Fruit fly (Drosophila melanogaster): ENCODE results near the gene Rop.
A peak's percentile ranks its signal among the peaks of the same experiment; 100 is the strongest.

Gene Rop

DNA sequence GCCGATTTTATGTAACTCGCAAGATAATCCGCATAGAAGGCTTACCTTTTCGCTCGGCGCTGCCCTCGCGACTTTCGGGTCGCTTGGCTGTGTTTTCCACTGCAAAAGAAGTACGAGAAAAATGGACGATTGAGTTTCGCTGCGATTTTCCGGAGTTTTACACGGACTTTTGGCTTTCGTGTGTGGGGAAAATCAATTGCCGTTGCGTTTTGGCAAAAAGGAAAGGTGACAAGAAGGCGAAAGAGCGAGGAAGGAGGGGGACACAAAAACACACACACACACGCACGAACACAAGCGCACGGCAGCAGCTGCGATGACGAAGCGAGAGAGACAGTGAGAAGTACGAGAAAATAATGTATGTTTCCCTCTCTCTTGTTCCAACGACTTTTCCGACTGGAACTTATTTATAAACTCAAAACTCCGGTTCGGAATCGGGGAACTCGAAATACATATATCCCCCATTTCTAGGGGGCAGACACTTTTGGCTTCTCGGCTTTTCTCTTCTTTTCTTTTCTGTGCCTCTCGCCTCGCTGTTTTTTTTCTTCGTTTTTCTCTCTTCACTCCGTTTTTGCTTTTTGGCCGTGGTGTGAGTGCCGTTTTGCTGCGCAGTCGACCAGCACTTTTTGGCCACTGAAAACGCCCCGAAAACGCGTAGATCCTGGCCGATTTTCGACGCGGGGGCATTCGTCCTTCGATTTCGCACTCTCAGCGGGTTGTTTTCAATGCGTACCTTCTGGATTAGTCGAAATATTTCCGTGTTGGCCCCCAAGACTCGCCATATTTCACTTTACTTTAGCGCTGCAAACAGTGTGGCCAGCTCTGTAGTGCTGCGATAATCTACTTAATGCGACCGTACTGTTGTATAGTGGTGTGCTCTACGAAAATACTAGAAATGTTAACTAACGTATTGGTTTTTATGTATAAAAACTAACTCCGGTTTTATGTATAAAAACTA is 4.8 kb downstream of the Rop start, which contains the start of gene ens (continued):
- TF ChIP-seq pzg (GFP tag; optimal IDR thresholded peaks at IDR 0.05) (peak; percentile 79), bsh (GFP tag; optimal IDR thresholded peaks at IDR 0.05) (no peak), pb (GFP tag; optimal IDR thresholded peaks at IDR 0.05) (no peak), unc-4 (GFP tag; IDR thresholded peaks at IDR 0.05; ENCODE audit: partially characterized antibody) (0 out of 2 replicates have a peak, but pooled peaks have one; percentile 13), onecut (GFP tag; IDR thresholded peaks at IDR 0.05) (peak; percentile 54), salm (tag; optimal IDR thresholded peaks at IDR 0.05) (peak; percentile 24), ftz-f1 (GFP tag; optimal IDR thresholded peaks at IDR 0.05) (no peak), pros (GFP tag; optimal IDR thresholded peaks at IDR 0.05) (no peak), CG3065 (GFP tag; optimal IDR thresholded peaks at IDR 0.05) (no peak), Sry-δ (GFP tag; optimal IDR thresholded peaks at IDR 0.05) (peak; percentile 47), org-1 (GFP tag; optimal IDR thresholded peaks at IDR 0.05) (no peak), CG13775 (GFP tag; optimal IDR thresholded peaks at IDR 0.05) (no peak), CG12219 (GFP tag; optimal IDR thresholded peaks at IDR 0.05) (no peak), CG2116 (GFP tag; optimal IDR thresholded peaks at IDR 0.05) (no peak), Nf-YA (GFP tag; IDR thresholded peaks at IDR 0.05) (no peak), crp (GFP tag; optimal IDR thresholded peaks at IDR 0.05) (peak in 1 of 2 experiments; percentile 14), CG6272 (GFP tag; IDR thresholded peaks at IDR 0.05) (no peak), CG18764 (GFP tag; optimal IDR thresholded peaks at IDR 0.05) (no peak), gsb (GFP tag; IDR thresholded peaks at IDR 0.05) (no peak), Trl (optimal IDR thresholded peaks at IDR 0.05) (peak; percentile 69 to 93), Trl (GFP tag; optimal IDR thresholded peaks at IDR 0.05) (no peak), PHDP (tag; optimal IDR thresholded peaks at IDR 0.05) (peak; percentile 28), abd-A (tag; optimal IDR thresholded peaks at IDR 0.05) (no peak), CG17612 (GFP tag; IDR thresholded peaks at IDR 0.05) (no peak), mam (GFP tag; optimal IDR thresholded peaks at IDR 0.05) (no peak), Rx (GFP tag; IDR thresholded peaks at IDR 0.05) (no peak), tna (GFP tag; IDR thresholded peaks at IDR 0.05; ENCODE audit: partially characterized antibody) (no peak), CrebB (tag; optimal IDR thresholded peaks at IDR 0.05) (no peak), cg (GFP tag; optimal IDR thresholded peaks at IDR 0.05) (peak; percentile 88), CG10147 (GFP tag; optimal IDR thresholded peaks at IDR 0.05) (no peak), Rfx (GFP tag; IDR thresholded peaks at IDR 0.05) (0 out of 2 replicates have a peak, but pooled peaks have one; percentile 21), Elba2 (GFP tag; optimal IDR thresholded peaks at IDR 0.05) (no peak), CG11723 (GFP tag; optimal IDR thresholded peaks at IDR 0.05) (no peak), psq (GFP tag; optimal IDR thresholded peaks at IDR 0.05) (peak; percentile 71), disco-r (GFP tag; optimal IDR thresholded peaks at IDR 0.05) (no peak), Myb (GFP tag; optimal IDR thresholded peaks at IDR 0.05) (peak; percentile 65), Taf1 (GFP tag; IDR thresholded peaks at IDR 0.05) (no peak), CG1792 (GFP tag; optimal IDR thresholded peaks at IDR 0.05) (no peak), CG4282 (GFP tag; optimal IDR thresholded peaks at IDR 0.05) (no peak), ro (GFP tag; IDR thresholded peaks at IDR 0.05) (no peak), eve (GFP tag; optimal IDR thresholded peaks at IDR 0.05) (no peak), CG8478 (optimal IDR thresholded peaks at IDR 0.05) (no peak), Ssrp (tag; optimal IDR thresholded peaks at IDR 0.05) (no peak), Hmr (GFP tag; optimal IDR thresholded peaks at IDR 0.05) (no peak), CG12104 (GFP tag; optimal IDR thresholded peaks at IDR 0.05) (no peak), Mes4 (GFP tag; optimal IDR thresholded peaks at IDR 0.05) (no peak), fd64A (GFP tag; optimal IDR thresholded peaks at IDR 0.05) (no peak), CG7372 (GFP tag; IDR thresholded peaks at IDR 0.05) (no peak), Lpt (GFP tag; optimal IDR thresholded peaks at IDR 0.05) (no peak), CG10462 (GFP tag; optimal IDR thresholded peaks at IDR 0.05) (no peak)
